Worm (Caenorhabditis elegans) whole organism, L2 larva: Measurements from ENCODE around the gene srh-248.
"Not testable (repeated sequence)": the region's sequence is repeated elsewhere in the genome, so short reads cannot be mapped to it uniquely, and the experiment has no call there.

Source experiments
- C34F6.9 ChIP-seq: fragments of 150-350 bp; optimal IDR thresholded peaks from 2 replicates; lab custom pipeline; 2014; ENCODE audit warnings: missing biosample characterization, missing genetic modification characterization
- F13H6.1 ChIP-seq: sonication (generic microtip); optimal IDR thresholded peaks from 2 replicates; lab custom pipeline; 2016; ENCODE audit warnings: missing genetic modification characterization, missing compliant biosample characterization
- R02D3.7 ChIP-seq: fragments of 150-350 bp; optimal IDR thresholded peaks from 2 replicates; lab custom pipeline; 2014; ENCODE audit warnings: missing biosample characterization, missing genetic modification characterization
- Y55F3AM.14 ChIP-seq: fragments of 200-800 bp; sonication (Bioruptor generic); optimal IDR thresholded peaks from 2 replicates; lab custom pipeline; 2018; ENCODE audit warnings: mild to moderate bottlenecking, missing genetic modification characterization, missing compliant biosample characterization
- ZK546.5 ChIP-seq: sonication (generic microtip); optimal IDR thresholded peaks from 2 replicates; lab custom pipeline; 2017; ENCODE audit warnings: missing biosample characterization, missing genetic modification characterization
- alr-1 ChIP-seq: fragments of 150-350 bp; optimal IDR thresholded peaks from 2 replicates; lab custom pipeline; 2014; ENCODE audit warnings: missing biosample characterization, missing genetic modification characterization
- ama-1 ChIP-seq: fragments of 150-350 bp; optimal IDR thresholded peaks from 2 replicates; lab custom pipeline; 2018; ENCODE audit warnings: inconsistent platforms
- ceh-16 ChIP-seq: fragments of 150-350 bp; optimal IDR thresholded peaks from 2 replicates; lab custom pipeline; 2014; ENCODE audit warnings: missing biosample characterization, missing genetic modification characterization
- ceh-82 ChIP-seq: fragments of 150-350 bp; optimal IDR thresholded peaks from 2 replicates; lab custom pipeline; 2014; ENCODE audit warnings: missing biosample characterization, missing genetic modification characterization
- crh-2 ChIP-seq: sonication (generic microtip); optimal IDR thresholded peaks from 2 replicates; lab custom pipeline; 2017; ENCODE audit warnings: missing biosample characterization, missing genetic modification characterization
- elt-3 ChIP-seq: sonication (generic microtip); optimal IDR thresholded peaks from 2 replicates; lab custom pipeline; 2017; ENCODE audit warnings: missing biosample characterization, missing genetic modification characterization
- fos-1 ChIP-seq: fragments of 150-350 bp; optimal IDR thresholded peaks from 2 replicates; lab custom pipeline; 2014; ENCODE audit warnings: missing biosample characterization, missing genetic modification characterization
- lin-11 ChIP-seq: fragments of 150-350 bp; sonication (generic microtip); optimal IDR thresholded peaks from 2 replicates; lab custom pipeline; 2014; ENCODE audit warnings: missing biosample characterization, missing genetic modification characterization, inconsistent platforms, mixed read lengths
- lin-13 ChIP-seq: fragments of 150-350 bp; optimal IDR thresholded peaks from 2 replicates; lab custom pipeline; 2014; ENCODE audit warnings: missing biosample characterization, missing genetic modification reagents, missing genetic modification characterization
- lin-39 ChIP-seq: fragments of 150-350 bp; optimal IDR thresholded peaks from 2 replicates; lab custom pipeline; 2014; ENCODE audit warnings: missing biosample characterization, missing genetic modification reagents, missing genetic modification characterization
- mab-5 ChIP-seq: fragments of 150-350 bp; optimal IDR thresholded peaks from 2 replicates; lab custom pipeline; 2014; ENCODE audit warnings: missing biosample characterization, missing genetic modification characterization
- mbf-1 ChIP-seq: sonication (generic microtip); optimal IDR thresholded peaks from 2 replicates; lab custom pipeline; 2017; ENCODE audit warnings: missing biosample characterization, missing genetic modification characterization
- nhr-10 ChIP-seq: sonication (generic microtip); optimal IDR thresholded peaks from 2 replicates; lab custom pipeline; 2017; ENCODE audit warnings: missing biosample characterization, missing genetic modification characterization
- nhr-11 ChIP-seq: fragments of 150-350 bp; optimal IDR thresholded peaks from 2 replicates; lab custom pipeline; 2014; ENCODE audit warnings: missing biosample characterization, missing genetic modification characterization
- nhr-12 ChIP-seq: fragments of 150-350 bp; optimal IDR thresholded peaks from 2 replicates; lab custom pipeline; 2014; ENCODE audit warnings: missing biosample characterization, missing genetic modification characterization
- nhr-129 ChIP-seq: fragments of 150-350 bp; optimal IDR thresholded peaks from 2 replicates; lab custom pipeline; 2014; ENCODE audit warnings: missing biosample characterization, missing genetic modification characterization
- nhr-21 ChIP-seq: fragments of 150-350 bp; optimal IDR thresholded peaks from 2 replicates; lab custom pipeline; 2014; ENCODE audit warnings: missing biosample characterization, missing genetic modification characterization
- nhr-23 ChIP-seq: fragments of 150-350 bp; optimal IDR thresholded peaks from 2 replicates; lab custom pipeline; 2014; ENCODE audit warnings: missing biosample characterization, missing genetic modification reagents, missing genetic modification characterization
- nhr-237 ChIP-seq: fragments of 150-350 bp; optimal IDR thresholded peaks from 2 replicates; lab custom pipeline; 2014; ENCODE audit warnings: missing biosample characterization, missing genetic modification characterization
- nhr-6 ChIP-seq: fragments of 150-350 bp; optimal IDR thresholded peaks from 2 replicates; lab custom pipeline; 2014; ENCODE audit warnings: missing biosample characterization, missing genetic modification characterization
- nhr-77 ChIP-seq: fragments of 150-350 bp; optimal IDR thresholded peaks from 2 replicates; lab custom pipeline; 2014; ENCODE audit warnings: missing biosample characterization, missing genetic modification characterization
- peb-1 ChIP-seq: fragments of 150-350 bp; optimal IDR thresholded peaks from 2 replicates; lab custom pipeline; 2014; ENCODE audit warnings: missing biosample characterization, missing genetic modification characterization
- sem-4 ChIP-seq: fragments of 150-350 bp; optimal IDR thresholded peaks from 2 replicates; lab custom pipeline; 2014; ENCODE audit warnings: missing biosample characterization, missing genetic modification reagents, missing genetic modification characterization
- skn-1 ChIP-seq: sonication (generic microtip); optimal IDR thresholded peaks from 2 replicates; lab custom pipeline; 2017; ENCODE audit warnings: missing biosample characterization, missing genetic modification characterization
- sma-9 ChIP-seq, 2 experiments: fragments of 150-350 bp in 1 of 2; sonication (generic microtip) in 1 of 2; optimal IDR thresholded peaks; 2 replicates each; lab custom pipeline; 2014 to 2016; ENCODE audit warnings: missing genetic modification characterization in 2 of 2, mild to moderate bottlenecking in 1 of 2, missing biosample characterization in 1 of 2, missing compliant biosample characterization in 1 of 2, missing genetic modification reagents in 1 of 2, moderate library complexity in 1 of 2
- snpc-4 ChIP-seq: fragments of 150-350 bp; optimal IDR thresholded peaks from 2 replicates; lab custom pipeline; 2014; ENCODE audit warnings: missing biosample characterization, missing genetic modification characterization
- unc-39 ChIP-seq: fragments of 150-350 bp; optimal IDR thresholded peaks from 2 replicates; lab custom pipeline; 2014; ENCODE audit warnings: missing biosample characterization, missing genetic modification characterization
- unc-55 ChIP-seq: fragments of 150-350 bp; sonication (generic microtip); optimal IDR thresholded peaks from 3 replicates; lab custom pipeline; 2014; ENCODE audit warnings: missing biosample characterization, missing genetic modification reagents, missing genetic modification characterization
- zag-1 ChIP-seq: fragments of 150-350 bp; optimal IDR thresholded peaks from 2 replicates; lab custom pipeline; 2014; ENCODE audit warnings: missing biosample characterization, missing genetic modification characterization
- ztf-1 ChIP-seq: fragments of 200-800 bp; sonication (Bioruptor generic); conservative IDR thresholded peaks from 2 replicates; pipeline ENCODE4 v1.3.6; 2022; ENCODE audit warnings: missing genetic modification characterization, missing compliant biosample characterization
- ztf-11 ChIP-seq: sonication (generic microtip); optimal IDR thresholded peaks from 2 replicates; lab custom pipeline; 2017; ENCODE audit warnings: missing biosample characterization, missing genetic modification characterization
- ztf-4 ChIP-seq: fragments of 150-350 bp; optimal IDR thresholded peaks from 2 replicates; lab custom pipeline; 2014; ENCODE audit warnings: missing biosample characterization, missing genetic modification characterization

srh-248 gene

DNA sequence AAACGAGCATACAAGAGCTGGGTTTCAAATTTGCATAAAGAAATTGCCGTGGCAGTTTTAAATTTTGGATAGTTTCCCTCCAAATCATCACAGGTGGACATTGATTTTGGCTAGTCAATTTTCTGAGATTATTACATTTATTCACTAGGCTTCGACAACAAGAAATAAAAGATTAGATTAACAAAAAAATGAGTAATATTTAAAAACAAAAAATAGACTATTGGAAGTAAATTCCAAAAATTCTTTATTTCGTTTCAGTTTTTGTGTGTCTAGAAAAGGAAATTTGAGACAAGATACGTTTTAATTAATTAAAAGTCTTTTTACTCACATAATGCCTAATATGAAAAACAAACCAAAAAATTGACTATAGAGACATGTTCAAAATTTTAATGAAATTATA, 3.0 kb upstream of the srh-248 start, which contains the start of gene srw-142:
Gene srw-142, minus strand, starts transcription at position 101 of the 400 bp plus-strand sequence.
- TF ChIP-seq nhr-10 (no peak), nhr-23 (no peak), alr-1 (tag; lab: Kevin White, UChicago) (no peak), C34F6.9 (no peak), ztf-11 (tag; lab: Kevin White, UChicago) (no peak), nhr-11 (tag; lab: Kevin White, UChicago) (no peak), nhr-237 (tag; lab: Kevin White, UChicago) (no peak), fos-1 (tag; lab: Kevin White, UChicago) (no peak), F13H6.1 (tag; lab: Kevin White, UChicago) (no peak), unc-55 (GFP tag; lab: Kevin White, UChicago) (no peak), unc-39 (no peak), ama-1 (no peak), sem-4 (tag; lab: Kevin White, UChicago) (no peak), R02D3.7 (tag; lab: Kevin White, UChicago) (no peak), nhr-21 (tag; lab: Kevin White, UChicago) (no peak), nhr-6 (tag; lab: Kevin White, UChicago) (no peak), mab-5 (no peak), nhr-77 (tag; lab: Kevin White, UChicago) (no peak), peb-1 (tag; lab: Kevin White, UChicago) (no peak), ztf-4 (tag; lab: Kevin White, UChicago) (no peak)

DNA sequence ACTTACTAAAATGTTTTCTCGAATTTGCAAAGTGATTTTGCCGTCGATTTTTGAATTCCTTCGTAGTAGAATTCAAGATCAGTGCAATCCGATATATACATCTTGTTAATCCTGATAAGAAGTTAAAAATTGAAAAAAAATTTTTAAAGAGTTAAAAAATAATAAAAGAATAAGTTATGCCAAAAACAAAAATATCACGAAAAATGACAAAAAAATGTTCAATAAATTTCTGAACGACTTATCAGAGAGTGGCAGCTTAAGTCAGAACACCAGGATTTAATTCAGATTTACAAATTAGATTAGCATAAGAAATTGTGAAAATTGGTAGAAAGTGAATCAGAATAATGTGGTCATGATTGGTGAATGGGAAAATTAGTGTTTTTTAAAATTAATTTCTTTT, 3.1 kb downstream of the srh-248 start, which contains the start of gene srw-122:
Gene srw-122, minus strand, starts transcription at position 101 of the 400 bp plus-strand sequence.
- not testable (repeated sequence) for TF ChIP-seq peb-1 (tag; lab: Kevin White, UChicago); snpc-4 (tag; lab: Kevin White, UChicago); nhr-23

DNA sequence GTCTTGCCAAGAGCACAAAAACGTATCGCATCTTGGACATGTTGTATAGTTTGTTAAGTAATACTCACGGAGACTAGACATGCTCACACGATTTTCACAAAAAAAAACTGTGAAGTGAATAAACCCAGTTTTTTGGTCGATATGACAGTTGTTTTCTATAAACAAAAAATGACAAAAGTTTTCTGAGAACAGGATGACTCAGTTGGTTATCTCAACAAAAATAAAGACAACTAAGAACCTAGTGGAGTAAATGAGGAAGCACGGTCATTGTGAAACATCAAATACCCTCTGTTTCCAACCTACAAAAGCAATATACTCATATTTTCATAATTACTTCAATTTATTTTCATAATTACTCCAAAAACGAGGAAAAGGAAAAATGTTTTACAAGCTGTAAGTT, 9.6 kb downstream of the srh-248 start, which contains the start of gene srh-87:
Gene srh-87, minus strand, starts transcription at position 101 of the 400 bp plus-strand sequence.
- TF ChIP-seq ztf-1 (GFP tag; lab: Robert Waterston, UW) = no peak
- TF ChIP-seq lin-11 (tag; lab: Kevin White, UChicago) = no peak
- TF ChIP-seq zag-1 = no peak
- no peak for TF ChIP-seq ztf-4 (tag; lab: Kevin White, UChicago)
- no peak for TF ChIP-seq nhr-12 (tag; lab: Kevin White, UChicago)
- TF ChIP-seq nhr-237 (tag; lab: Kevin White, UChicago) = no peak
- no peak for TF ChIP-seq ceh-82 (tag; lab: Kevin White, UChicago)
- TF ChIP-seq snpc-4 (tag; lab: Kevin White, UChicago) = no peak
- TF ChIP-seq ztf-11 (tag; lab: Kevin White, UChicago) = no peak
- TF ChIP-seq mab-5 = no peak
- no peak for TF ChIP-seq mbf-1
- TF ChIP-seq lin-13 (GFP tag; lab: Kevin White, UChicago) = no peak
- TF ChIP-seq R02D3.7 (tag; lab: Kevin White, UChicago) = no peak
- TF ChIP-seq skn-1 (tag; lab: Kevin White, UChicago) = no peak
- no peak for TF ChIP-seq nhr-11 (tag; lab: Kevin White, UChicago)
- no peak for TF ChIP-seq ZK546.5
- TF ChIP-seq elt-3 = no peak
- no peak for TF ChIP-seq lin-39 (tag; lab: Kevin White, UChicago)
- TF ChIP-seq nhr-6 (tag; lab: Kevin White, UChicago) = no peak
- TF ChIP-seq nhr-129 = no peak

DNA sequence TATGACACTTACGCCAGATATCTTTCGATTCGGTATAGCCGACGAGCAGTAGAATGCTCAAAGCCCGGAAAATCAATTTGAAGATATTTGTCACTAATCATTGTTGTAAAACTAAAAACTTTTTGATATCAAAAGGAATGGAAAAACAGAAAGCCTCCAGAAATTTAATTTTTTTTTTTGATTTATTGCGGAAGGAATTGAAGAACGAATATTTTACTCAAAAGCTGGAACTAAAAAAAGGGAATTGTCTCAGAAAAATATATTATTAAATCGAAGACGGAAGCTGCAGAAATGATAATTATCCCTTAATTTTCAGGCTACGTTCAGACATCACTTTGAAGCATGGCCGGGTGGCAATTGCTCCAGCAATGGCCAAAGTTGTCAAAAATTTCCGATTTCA, 11.4 kb downstream of the srh-248 start, which contains the start of gene srw-137:
Gene srw-137, minus strand, starts transcription at position 101 of the 400 bp plus-strand sequence.
- TF ChIP-seq ceh-16 (tag; lab: Kevin White, UChicago) (no peak), sma-9 (GFP tag; optimal IDR thresholded peaks at IDR 0.05; lab: Kevin White, UChicago) (no peak), sma-9 (tag; optimal IDR thresholded peaks at IDR 0.05; lab: Kevin White, UChicago) (no peak), lin-11 (tag; lab: Kevin White, UChicago) (no peak), ztf-4 (tag; lab: Kevin White, UChicago) (no peak), nhr-10 (no peak), F13H6.1 (tag; lab: Kevin White, UChicago) (no peak), peb-1 (tag; lab: Kevin White, UChicago) (no peak), ama-1 (no peak), snpc-4 (tag; lab: Kevin White, UChicago) (no peak), elt-3 (no peak), crh-2 (tag; lab: Kevin White, UChicago) (no peak), nhr-237 (tag; lab: Kevin White, UChicago) (no peak), Y55F3AM.14 (GFP tag; lab: Kevin White, UChicago) (no peak), unc-55 (GFP tag; lab: Kevin White, UChicago) (no peak), C34F6.9 (no peak), lin-39 (tag; lab: Kevin White, UChicago) (no peak)
